Worm (Caenorhabditis elegans): ENCODE measurements around the gene ttr-19.

Gene ttr-19

DNA sequence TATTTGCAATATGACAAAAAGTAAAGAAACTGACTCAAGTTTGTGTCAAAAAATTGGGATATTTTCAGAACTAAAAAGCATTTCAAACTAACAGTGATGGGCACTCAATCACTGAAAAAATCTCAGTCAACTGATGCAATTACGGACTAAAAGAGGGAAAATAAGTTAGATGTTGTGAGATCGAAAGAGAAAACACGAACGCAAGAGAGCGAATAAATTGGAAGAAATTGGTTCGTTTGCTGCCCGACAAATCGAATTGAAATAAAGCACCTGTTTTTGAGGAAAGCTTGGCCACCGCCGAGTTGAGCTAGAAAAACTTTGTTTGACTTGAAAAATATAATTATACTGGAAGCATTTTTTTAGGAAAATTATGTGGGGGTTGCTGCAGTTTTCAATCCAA, 38.8 kb upstream of the ttr-19 start:
- TF ChIP-seq unc-42 (tag; optimal IDR thresholded peaks at IDR 0.05) (peak; percentile 73), ceh-9 (tag; optimal IDR thresholded peaks at IDR 0.05) (no peak), C08G9.2 (tag; optimal IDR thresholded peaks at IDR 0.05) (no peak), lin-11 (tag; optimal IDR thresholded peaks at IDR 0.05) (no peak), hlh-6 (tag; optimal IDR thresholded peaks at IDR 0.05) (no peak)

DNA sequence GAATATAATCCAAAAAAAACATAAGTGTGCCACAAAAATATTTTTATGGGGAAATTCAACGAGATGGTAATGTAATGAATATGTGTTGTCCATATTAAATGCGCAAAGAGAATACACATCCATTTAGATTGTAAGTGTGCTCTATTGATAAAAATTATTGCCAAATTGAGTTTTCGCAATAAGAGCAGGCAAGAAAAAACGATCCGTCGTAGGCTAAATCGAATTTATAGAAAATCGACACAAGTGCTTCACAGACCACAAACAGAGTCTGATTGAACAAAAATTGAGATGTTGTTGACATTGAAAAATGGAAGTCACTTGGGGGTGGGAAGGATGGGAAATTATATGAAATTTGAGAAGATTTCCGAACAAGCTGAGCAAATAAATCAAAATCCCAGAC, 37.8 kb upstream of the ttr-19 start:
- TF ChIP-seq ceh-19 (GFP tag; optimal IDR thresholded peaks at IDR 0.05) (peak; percentile 31), tbx-2 (tag; optimal IDR thresholded peaks at IDR 0.05) (no peak), pqm-1 (tag; optimal IDR thresholded peaks at IDR 0.05) (no peak), unc-42 (tag; optimal IDR thresholded peaks at IDR 0.05) (peak; percentile 66), ceh-2 (tag; optimal IDR thresholded peaks at IDR 0.05) (no peak), ceh-48 (tag; optimal IDR thresholded peaks at IDR 0.05) (no peak)

DNA sequence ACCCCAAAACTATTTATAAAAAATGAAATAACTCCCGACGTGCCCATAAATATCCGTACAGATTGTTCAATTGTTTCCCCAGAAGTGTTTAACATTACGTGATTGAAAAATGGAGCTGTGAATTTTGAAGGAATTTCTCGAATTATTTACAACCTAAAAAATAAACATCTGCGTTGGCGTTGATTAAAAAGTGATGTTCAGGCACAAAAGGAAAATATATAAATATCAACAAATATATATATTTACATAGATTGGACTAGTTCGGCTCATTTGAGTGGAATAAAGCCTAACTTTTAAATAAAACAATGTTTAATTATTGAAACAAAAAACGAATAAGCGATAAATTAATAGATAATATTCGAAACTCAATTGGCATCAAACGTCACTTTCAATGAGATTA, 33.2 kb upstream of the ttr-19 start, which contains the start of gene sri-18:
TSS of gene sri-18 (minus strand) at position 101 of the 400 bp plus-strand sequence.
- TF ChIP-seq hlh-6 (tag; optimal IDR thresholded peaks at IDR 0.05): no peak
- TF ChIP-seq madf-2 (tag; optimal IDR thresholded peaks at IDR 0.05): no peak
- no peak for TF ChIP-seq nhr-232 (tag; optimal IDR thresholded peaks at IDR 0.05)
- no peak for TF ChIP-seq ceh-34 (tag; optimal IDR thresholded peaks at IDR 0.05)
- no peak for TF ChIP-seq ceh-48 (tag; optimal IDR thresholded peaks at IDR 0.05)
- no peak for TF ChIP-seq ceh-31 (tag; optimal IDR thresholded peaks at IDR 0.05)
- no peak for TF ChIP-seq npax-4 (tag; optimal IDR thresholded peaks at IDR 0.05)
- no peak for TF ChIP-seq ceh-30 (tag; optimal IDR thresholded peaks at IDR 0.05)
- no peak for TF ChIP-seq tbx-7 (tag; optimal IDR thresholded peaks at IDR 0.05)
- no peak for TF ChIP-seq ama-1 (optimal IDR thresholded peaks at IDR 0.05)
- no peak for TF ChIP-seq ceh-45 (GFP tag; IDR thresholded peaks at IDR 0.05)
- no peak for TF ChIP-seq rnt-1 (tag; optimal IDR thresholded peaks at IDR 0.05)

DNA sequence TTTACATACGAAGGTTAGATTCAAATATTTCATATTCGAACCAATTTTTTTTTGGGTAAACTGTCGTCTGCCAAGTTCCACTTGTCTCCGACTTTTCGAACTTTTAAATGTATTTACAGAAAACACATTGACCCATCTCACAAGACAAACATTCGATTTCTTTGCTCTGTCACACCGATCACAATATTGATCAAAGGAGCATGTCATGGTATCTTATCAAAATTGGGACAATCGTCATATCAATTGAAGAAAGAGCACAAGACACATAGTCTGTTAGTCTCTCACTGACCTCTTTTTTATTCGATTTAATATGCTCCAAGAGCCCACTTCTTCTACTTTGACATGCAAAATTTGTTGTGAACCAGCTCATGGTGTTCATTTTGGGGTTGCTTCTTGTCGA, 28.8 kb upstream of the ttr-19 start, which contains the start of gene nhr-232:
TSS of gene nhr-232 (plus strand) at position 121 of the 400 bp plus-strand sequence.
- no peak for TF ChIP-seq nhr-11 (tag; optimal IDR thresholded peaks at IDR 0.05)
- TF ChIP-seq elt-2 (tag; optimal IDR thresholded peaks at IDR 0.05): peak; percentile 62

DNA sequence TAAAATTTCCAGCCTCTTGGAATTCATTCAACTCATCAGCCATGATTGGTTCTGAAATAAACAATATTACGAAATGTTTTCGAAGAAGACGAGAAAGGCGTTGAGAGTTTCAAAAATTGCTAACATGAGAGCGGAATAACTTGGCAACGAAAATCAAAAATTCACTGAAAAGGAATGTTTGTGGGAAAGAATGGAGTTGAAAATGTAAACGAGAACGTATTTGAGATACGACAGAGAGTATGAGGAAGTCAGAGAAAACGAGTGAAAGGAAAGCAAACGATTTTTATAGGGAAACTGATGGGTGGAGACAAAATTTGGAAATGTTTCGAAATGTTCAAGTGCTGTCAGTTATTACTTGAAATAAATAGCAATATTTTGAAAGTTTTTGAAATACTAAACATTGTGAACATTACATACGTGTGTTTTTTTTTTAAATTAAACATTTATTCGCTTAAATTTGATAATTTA, 27.8 kb upstream of the ttr-19 start, which contains the start of gene rop-1:
TSS of gene rop-1 (minus strand) at position 51 of the 468 bp plus-strand sequence.
- TF ChIP-seq ama-1 (optimal IDR thresholded peaks at IDR 0.05): no peak
- TF ChIP-seq syd-9 (tag; optimal IDR thresholded peaks at IDR 0.05): no peak
- TF ChIP-seq mec-3 (tag; optimal IDR thresholded peaks at IDR 0.05; ENCODE audit: borderline replicate concordance): no peak
- no peak for TF ChIP-seq pax-1 (tag; optimal IDR thresholded peaks at IDR 0.05)
- no peak for TF ChIP-seq ceh-31 (tag; optimal IDR thresholded peaks at IDR 0.05)
- TF ChIP-seq ceh-6 (GFP tag; optimal IDR thresholded peaks at IDR 0.05): no peak
- no peak for TF ChIP-seq che-1 (tag; optimal IDR thresholded peaks at IDR 0.05)
- no peak for TF ChIP-seq sdc-2 (tag; optimal IDR thresholded peaks at IDR 0.05)
- no peak for TF ChIP-seq ceh-24 (tag; optimal IDR thresholded peaks at IDR 0.05)

DNA sequence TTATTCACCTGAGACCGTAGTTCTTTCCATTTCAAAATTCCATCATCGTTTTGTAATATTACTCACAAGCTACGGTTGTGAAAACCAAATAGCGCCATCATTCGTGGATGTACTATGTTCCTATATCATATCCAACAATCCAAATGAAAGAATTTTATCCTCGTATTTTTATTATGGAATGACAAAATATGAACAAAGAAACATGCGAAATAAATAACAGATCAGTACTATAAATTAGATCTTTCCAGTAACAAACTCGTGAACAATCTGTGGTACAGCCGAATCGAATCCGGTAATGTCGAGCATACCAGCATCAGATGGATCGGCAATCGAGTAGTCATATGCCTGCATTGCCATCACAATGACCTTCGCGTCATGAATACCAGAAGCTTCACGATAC, 25.4 kb upstream of the ttr-19 start:
- TF ChIP-seq hlh-6 (tag; optimal IDR thresholded peaks at IDR 0.05) (no peak), lim-6 (tag; optimal IDR thresholded peaks at IDR 0.05) (no peak), C08G9.2 (tag; optimal IDR thresholded peaks at IDR 0.05) (no peak), unc-86 (tag; optimal IDR thresholded peaks at IDR 0.05) (no peak), tbx-7 (tag; optimal IDR thresholded peaks at IDR 0.05) (no peak), K09A11.1 (tag; optimal IDR thresholded peaks at IDR 0.05; ENCODE audit: insufficient read depth) (no peak), hlh-8 (tag; optimal IDR thresholded peaks at IDR 0.05) (no peak), pax-1 (tag; optimal IDR thresholded peaks at IDR 0.05) (no peak), ets-4 (tag; optimal IDR thresholded peaks at IDR 0.05) (no peak), fax-1 (tag; optimal IDR thresholded peaks at IDR 0.05) (no peak), hlh-15 (tag; optimal IDR thresholded peaks at IDR 0.05) (no peak), unc-55 (GFP tag; optimal IDR thresholded peaks at IDR 0.05) (no peak), ceh-2 (tag; optimal IDR thresholded peaks at IDR 0.05) (no peak), pag-3 (tag; optimal IDR thresholded peaks at IDR 0.05; ENCODE audit: borderline replicate concordance) (no peak), ceh-24 (tag; optimal IDR thresholded peaks at IDR 0.05) (no peak), ref-2 (tag; optimal IDR thresholded peaks at IDR 0.05) (no peak)

Data from whole organism, late embryonic.